Worm (Caenorhabditis elegans) whole organism, L1 larva: ENCODE data around the gene F29B9.12.

Source experiments
- C04F5.9 ChIP-seq: sonication (generic microtip); optimal IDR thresholded peaks from 2 replicates; lab custom pipeline; 2016; ENCODE audit warnings: missing genetic modification characterization, missing compliant biosample characterization
- aly-2 ChIP-seq: fragments of 150-350 bp; optimal IDR thresholded peaks from 2 replicates; lab custom pipeline; 2014; ENCODE audit warnings: missing biosample characterization, missing genetic modification characterization
- ama-1 ChIP-seq: fragments of 150-350 bp; optimal IDR thresholded peaks from 2 replicates; lab custom pipeline; 2014
- blmp-1 ChIP-seq: fragments of 150-350 bp; optimal IDR thresholded peaks from 2 replicates; lab custom pipeline; 2014; ENCODE audit warnings: missing biosample characterization, missing genetic modification characterization
- ceh-8 ChIP-seq: fragments of 200-800 bp; sonication (Bioruptor generic); optimal IDR thresholded peaks from 2 replicates; lab custom pipeline; 2018; ENCODE audit warnings: mild to moderate bottlenecking, missing genetic modification characterization, moderate library complexity, missing compliant biosample characterization
- ceh-88 ChIP-seq: fragments of 200-800 bp; sonication (Bioruptor generic); IDR thresholded peaks from 2 replicates; pipeline ENCODE4 v1.3.6; 2022; ENCODE audit warnings: missing genetic modification characterization, missing compliant biosample characterization
- efl-1 ChIP-seq, 4 experiments: fragments of 150-350 bp; optimal IDR thresholded peaks in 3 of 4; peaks in 1 of 4; 1 replicate in 1 of 4; 2 replicates in 3 of 4; lab custom pipeline; 2014; ENCODE audit warnings: missing biosample characterization in 2 of 4, missing genetic modification characterization in 2 of 4, missing genetic modification reagents in 2 of 4
- egl-27 ChIP-seq, 2 experiments: fragments of 150-350 bp in 1 of 2; sonication (generic microtip); optimal IDR thresholded peaks; 3 replicates each; lab custom pipeline; 2017 to 2018; ENCODE audit warnings: missing biosample characterization in 2 of 2, missing genetic modification characterization in 2 of 2, missing genetic modification reagents in 2 of 2
- elt-2 ChIP-seq: sonication (generic microtip); optimal IDR thresholded peaks from 2 replicates; lab custom pipeline; 2016; ENCODE audit warnings: missing genetic modification characterization, mild to moderate bottlenecking, inconsistent platforms, missing compliant biosample characterization, missing genetic modification reagents
- ets-5 ChIP-seq: fragments of 200-800 bp; sonication (Bioruptor generic); IDR thresholded peaks from 2 replicates; pipeline ENCODE4 v1.3.6; 2022; ENCODE audit warnings: missing genetic modification characterization, missing compliant biosample characterization
- fkh-10 ChIP-seq: sonication (generic microtip); optimal IDR thresholded peaks from 2 replicates; lab custom pipeline; 2017; ENCODE audit warnings: missing biosample characterization, missing genetic modification reagents, missing genetic modification characterization
- fkh-4 ChIP-seq: sonication (generic microtip); optimal IDR thresholded peaks from 2 replicates; lab custom pipeline; 2016; ENCODE audit warnings: missing compliant biosample characterization, missing genetic modification characterization, borderline replicate concordance
- fos-1 ChIP-seq: fragments of 150-350 bp; optimal IDR thresholded peaks from 2 replicates; lab custom pipeline; 2014; ENCODE audit warnings: missing biosample characterization, missing genetic modification characterization
- grh-1 ChIP-seq: fragments of 200-800 bp; sonication (Bioruptor generic); IDR thresholded peaks from 2 replicates; pipeline ENCODE4 v1.3.6; 2022; ENCODE audit warnings: missing genetic modification reagents, missing genetic modification characterization, missing compliant biosample characterization
- hlh-17 ChIP-seq: fragments of 200-800 bp; sonication (Bioruptor generic); optimal IDR thresholded peaks from 2 replicates; lab custom pipeline; 2018; ENCODE audit warnings: missing genetic modification characterization, mild to moderate bottlenecking, missing compliant biosample characterization, moderate library complexity, borderline replicate concordance
- irx-1 ChIP-seq: sonication (generic microtip); optimal IDR thresholded peaks from 2 replicates; lab custom pipeline; 2016; ENCODE audit warnings: missing genetic modification characterization, missing compliant biosample characterization
- lin-13 ChIP-seq: fragments of 150-350 bp; optimal IDR thresholded peaks from 2 replicates; lab custom pipeline; 2014; ENCODE audit warnings: missing biosample characterization, missing genetic modification reagents, missing genetic modification characterization
- lin-14 ChIP-seq: fragments of 200-800 bp; sonication (Bioruptor generic); optimal IDR thresholded peaks from 2 replicates; lab custom pipeline; 2018; ENCODE audit warnings: mild to moderate bottlenecking, missing genetic modification characterization, moderate library complexity, missing compliant biosample characterization
- lin-39 ChIP-seq: fragments of 150-350 bp; optimal IDR thresholded peaks from 2 replicates; lab custom pipeline; 2014; ENCODE audit warnings: missing biosample characterization, missing genetic modification reagents, missing genetic modification characterization
- mep-1 ChIP-seq: fragments of 150-350 bp; optimal IDR thresholded peaks from 2 replicates; lab custom pipeline; 2014; ENCODE audit warnings: missing biosample characterization, missing genetic modification characterization
- nhr-11 ChIP-seq: fragments of 150-350 bp; optimal IDR thresholded peaks from 2 replicates; lab custom pipeline; 2014; ENCODE audit warnings: missing biosample characterization, missing genetic modification characterization
- nhr-19 ChIP-seq: fragments of 200-800 bp; sonication (Bioruptor generic); conservative IDR thresholded peaks from 2 replicates; pipeline ENCODE4 v1.3.6; 2022; ENCODE audit warnings: missing genetic modification characterization, missing compliant biosample characterization
- nhr-20 ChIP-seq: sonication (generic microtip); optimal IDR thresholded peaks from 2 replicates; lab custom pipeline; 2016; ENCODE audit warnings: mild to moderate bottlenecking, missing genetic modification characterization, missing compliant biosample characterization
- nhr-28 ChIP-seq: fragments of 150-350 bp; optimal IDR thresholded peaks from 2 replicates; lab custom pipeline; 2014; ENCODE audit warnings: missing biosample characterization, missing genetic modification characterization
- nhr-47 ChIP-seq: sonication (generic microtip); optimal IDR thresholded peaks from 2 replicates; lab custom pipeline; 2016; ENCODE audit warnings: mild to moderate bottlenecking, missing genetic modification characterization, moderate library complexity, missing compliant biosample characterization
- nhr-76 ChIP-seq: sonication (generic microtip); optimal IDR thresholded peaks from 2 replicates; lab custom pipeline; 2017; ENCODE audit warnings: missing biosample characterization, missing genetic modification characterization
- nhr-85 ChIP-seq: sonication (generic microtip); peaks from one replicate; lab custom pipeline; 2016; ENCODE audit warnings: missing genetic modification characterization, inconsistent platforms, missing compliant biosample characterization
- rnt-1 ChIP-seq: sonication (generic microtip); optimal IDR thresholded peaks from 2 replicates; lab custom pipeline; 2016; ENCODE audit warnings: mild to moderate bottlenecking, missing genetic modification characterization, moderate library complexity, missing compliant biosample characterization
- skn-1 ChIP-seq: fragments of 150-350 bp; optimal IDR thresholded peaks from 2 replicates; lab custom pipeline; 2014; ENCODE audit warnings: missing biosample characterization, missing genetic modification characterization
- snpc-4 ChIP-seq: fragments of 150-350 bp; optimal IDR thresholded peaks from 2 replicates; lab custom pipeline; 2014; ENCODE audit warnings: missing biosample characterization, missing genetic modification characterization
- snu-23 ChIP-seq: sonication (generic microtip); optimal IDR thresholded peaks from 2 replicates; lab custom pipeline; 2016; ENCODE audit warnings: missing genetic modification characterization, missing compliant biosample characterization
- sptf-1 ChIP-seq: fragments of 150-350 bp; optimal IDR thresholded peaks from 2 replicates; lab custom pipeline; 2014; ENCODE audit warnings: missing biosample characterization, missing genetic modification characterization
- tlp-1 ChIP-seq: fragments of 150-350 bp; optimal IDR thresholded peaks from 2 replicates; lab custom pipeline; 2014; ENCODE audit warnings: missing biosample characterization, missing genetic modification characterization
- unc-30 ChIP-seq: sonication (generic microtip); optimal IDR thresholded peaks from 2 replicates; lab custom pipeline; 2017; ENCODE audit warnings: missing biosample characterization, missing genetic modification characterization
- xbp-1 ChIP-seq: sonication (generic microtip); optimal IDR thresholded peaks from 2 replicates; lab custom pipeline; 2016; ENCODE audit warnings: missing genetic modification characterization, missing compliant biosample characterization
- zip-4 ChIP-seq: fragments of 200-800 bp; sonication (Bioruptor generic); optimal IDR thresholded peaks from 2 replicates; lab custom pipeline; 2018; ENCODE audit warnings: mild to moderate bottlenecking, missing genetic modification characterization, moderate library complexity, missing compliant biosample characterization

F29B9.12 gene

DNA sequence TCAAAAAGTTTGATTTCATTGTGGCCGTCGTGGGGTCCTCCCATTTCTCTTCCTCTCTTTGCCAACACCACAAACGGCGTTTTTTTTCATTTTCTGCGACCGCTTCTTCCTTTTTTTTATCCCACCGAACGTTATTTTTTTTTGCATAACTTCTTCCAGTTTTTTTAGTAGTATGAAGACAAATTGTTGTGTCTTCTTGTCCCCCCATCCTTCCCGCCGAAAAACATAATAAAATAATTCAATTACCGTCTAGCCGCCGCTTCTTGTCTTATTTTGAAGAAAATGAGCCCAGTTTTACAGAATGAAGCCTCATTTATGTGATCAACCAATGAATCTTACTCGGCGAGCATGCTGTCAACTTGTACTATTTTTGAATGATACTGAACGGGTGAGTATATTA, at the start of gene F29B9.12:
Gene F29B9.12, plus strand, starts transcription at position 301 of the 400 bp plus-strand sequence.
- TF ChIP-seq hlh-17 (GFP tag; lab: Kevin White, UChicago): no peak
- no peak for TF ChIP-seq aly-2
- no peak for TF ChIP-seq sptf-1 (tag; lab: Kevin White, UChicago)
- TF ChIP-seq nhr-11 (tag; lab: Kevin White, UChicago): no peak
- no peak for TF ChIP-seq ama-1
- no peak for TF ChIP-seq blmp-1 (tag; lab: Kevin White, UChicago)
- TF ChIP-seq fkh-10 (GFP tag; lab: Kevin White, UChicago): no peak
- no peak for TF ChIP-seq tlp-1
- TF ChIP-seq ceh-88 (GFP tag; lab: Robert Waterston, UW): no peak
- no peak for TF ChIP-seq elt-2 (tag; lab: Kevin White, UChicago)
- no peak for TF ChIP-seq nhr-20 (tag; lab: Kevin White, UChicago)
- no peak for TF ChIP-seq fos-1
- no peak for TF ChIP-seq mep-1 (tag; lab: Kevin White, UChicago)
- no peak for TF ChIP-seq nhr-85
- no peak for TF ChIP-seq grh-1 (GFP tag; lab: Robert Waterston, UW)

DNA sequence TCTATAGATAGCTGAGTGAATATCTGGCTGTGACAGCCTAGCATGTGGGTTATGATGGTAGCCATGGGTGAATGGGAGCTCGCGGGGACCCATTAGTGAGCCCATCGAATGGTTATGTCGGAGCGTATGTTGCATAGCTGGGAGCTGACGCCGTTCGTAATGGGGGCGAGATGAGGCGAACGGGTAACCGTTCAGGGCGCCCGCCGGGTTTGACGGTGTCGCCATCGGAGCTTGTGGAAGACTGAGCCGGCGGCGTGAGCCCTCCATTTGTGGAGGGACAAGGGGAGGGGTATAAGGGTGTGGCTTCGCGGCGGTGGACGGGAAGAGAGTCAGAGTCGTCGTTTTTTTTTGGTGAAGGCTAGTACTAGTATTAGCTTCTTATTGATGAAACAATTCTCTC, 45.5 kb upstream of the F29B9.12 start:
- TF ChIP-seq ets-5 (GFP tag; lab: Robert Waterston, UW) (no peak), efl-1 (optimal IDR thresholded peaks at IDR 0.05; lab: Kevin White, UChicago) (no peak), efl-1 (GFP tag; optimal IDR thresholded peaks at IDR 0.05 in 1 of 2; lab: Kevin White, UChicago) (peak in 1 of 2 experiments; percentile 41)

ce11 chrIV:4633393-4633792, 35.9 kb upstream of the F29B9.12 start, which contains the start of gene R105.1:
Gene R105.1, plus strand, starts transcription at chrIV:4633693.
- TF ChIP-seq nhr-47 (tag; lab: Kevin White, UChicago) (no peak), nhr-28 (tag; lab: Kevin White, UChicago) (no peak), nhr-85 (no peak), snu-23 (GFP tag; lab: Kevin White, UChicago) (no peak), zip-4 (no peak), unc-30 (tag; lab: Kevin White, UChicago) (no peak), irx-1 (tag; lab: Kevin White, UChicago) (no peak), C04F5.9 (no peak), lin-39 (tag; lab: Kevin White, UChicago) (no peak), xbp-1 (no peak), snpc-4 (tag; lab: Kevin White, UChicago) (no peak), skn-1 (tag; lab: Kevin White, UChicago) (no peak), nhr-19 (no peak), elt-2 (tag; lab: Kevin White, UChicago) (no peak), egl-27 (tag; optimal IDR thresholded peaks at IDR 0.05; lab: Kevin White, UChicago) (no peak)

DNA sequence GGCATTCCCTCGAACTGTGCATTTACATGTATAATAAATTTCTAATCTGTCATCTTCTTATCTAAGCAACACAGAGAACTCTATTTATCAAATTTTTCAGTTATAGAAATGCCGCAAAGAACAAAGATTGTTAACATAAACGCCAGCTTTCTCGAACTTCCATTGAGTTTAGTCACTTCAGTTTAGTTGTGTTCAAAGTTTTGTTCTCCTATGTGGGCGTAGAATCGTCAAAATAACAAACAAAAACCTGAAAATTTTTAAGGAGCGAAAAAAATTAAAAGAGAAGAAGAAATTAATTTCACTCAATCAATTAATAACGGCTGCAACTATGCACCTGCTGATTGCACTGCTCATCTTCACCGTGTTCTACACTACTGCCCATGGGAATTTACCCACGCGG, 33.3 kb upstream of the F29B9.12 start, which contains the start of gene R105.5:
Gene R105.5, plus strand, starts transcription at position 301 of the 400 bp plus-strand sequence.
- TF ChIP-seq fkh-4: no peak
- no peak for TF ChIP-seq ceh-8
- TF ChIP-seq blmp-1 (tag; lab: Kevin White, UChicago): no peak
- TF ChIP-seq snpc-4 (tag; lab: Kevin White, UChicago): no peak

DNA sequence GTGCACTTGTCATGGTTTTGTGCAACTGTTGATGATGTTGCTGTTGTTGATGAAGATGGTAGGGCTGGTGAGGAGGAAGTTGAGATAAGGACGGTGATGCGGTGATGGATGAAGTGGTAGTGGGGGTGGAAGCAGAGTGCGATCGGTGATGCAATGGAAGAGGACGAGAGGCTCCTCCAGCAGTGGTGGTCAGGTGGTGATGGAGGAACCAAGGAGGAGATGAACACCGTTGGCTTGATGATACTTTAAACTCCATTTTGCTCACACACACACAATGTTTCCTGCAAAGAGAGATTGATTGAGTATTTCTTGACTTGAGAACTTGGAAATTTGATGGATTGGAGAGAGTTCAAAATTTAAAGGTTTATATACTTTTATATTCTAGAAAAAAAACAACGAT, 31.5 kb upstream of the F29B9.12 start, which contains the start of gene F19C7.8:
Gene F19C7.8, minus strand, starts transcription at position 256 of the 400 bp plus-strand sequence.
- TF ChIP-seq lin-13 (GFP tag; lab: Kevin White, UChicago) (no peak), nhr-20 (tag; lab: Kevin White, UChicago) (no peak), fkh-4 (no peak), nhr-76 (tag; lab: Kevin White, UChicago) (no peak), zip-4 (no peak), rnt-1 (peak; percentile 38), lin-14 (GFP tag; lab: Kevin White, UChicago) (peak; percentile 24)
